Fruit fly (Drosophila melanogaster): ENCODE measurements around the gene mtSSB.

Gene mtSSB

DNA sequence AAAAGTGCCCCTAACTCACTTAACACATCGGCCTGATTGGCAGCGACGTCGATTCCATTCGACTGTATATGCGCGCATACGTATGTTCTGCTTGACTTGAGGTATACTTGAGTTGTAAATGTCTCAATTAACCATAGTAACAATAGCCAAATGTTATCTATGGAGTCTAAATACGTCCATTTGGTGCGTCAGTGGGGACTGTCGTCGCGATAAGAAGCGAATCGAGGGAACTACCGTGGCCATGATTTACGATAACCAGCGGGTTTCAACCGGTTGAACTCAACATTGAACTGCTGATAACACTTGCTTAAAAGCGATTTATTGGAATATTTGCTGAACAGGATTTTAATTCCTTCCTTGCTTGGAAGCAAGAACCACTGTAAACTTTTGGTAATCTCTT, 14.3 kb downstream of the mtSSB start:
- TF ChIP-seq CG31224 (GFP tag; IDR thresholded peaks at IDR 0.05) (no peak), CG8924 (tag; optimal IDR thresholded peaks at IDR 0.05) (no peak), Nf-YC (tag; optimal IDR thresholded peaks at IDR 0.05) (no peak), CG9727 (GFP tag; optimal IDR thresholded peaks at IDR 0.05) (no peak), Spps (tag; optimal IDR thresholded peaks at IDR 0.05) (no peak), br (optimal IDR thresholded peaks at IDR 0.05) (no peak), exex (tag; optimal IDR thresholded peaks at IDR 0.05) (peak; percentile 88), dmrt99B (tag; optimal IDR thresholded peaks at IDR 0.05) (no peak), mirr (GFP tag; optimal IDR thresholded peaks at IDR 0.05) (peak; percentile 76), CG8290 (GFP tag; optimal IDR thresholded peaks at IDR 0.05) (no peak), CG8290 (tag; optimal IDR thresholded peaks at IDR 0.05) (peak in 1 of 2 experiments; percentile 17), grn (GFP tag; optimal IDR thresholded peaks at IDR 0.05) (peak; percentile 15), NC2α (GFP tag; optimal IDR thresholded peaks at IDR 0.05) (no peak), ATbp (GFP tag; optimal IDR thresholded peaks at IDR 0.05) (no peak), CG17359 (tag; optimal IDR thresholded peaks at IDR 0.05) (no peak), kah (GFP tag; optimal IDR thresholded peaks at IDR 0.05) (no peak), sug (tag; optimal IDR thresholded peaks at IDR 0.05) (peak; percentile 80), CG11560 (tag; IDR thresholded peaks at IDR 0.05) (no peak), gem (tag; optimal IDR thresholded peaks at IDR 0.05) (peak; percentile 71), pzg (GFP tag; optimal IDR thresholded peaks at IDR 0.05) (no peak), seq (GFP tag; IDR thresholded peaks at IDR 0.05) (no peak), CG15011 (GFP tag; optimal IDR thresholded peaks at IDR 0.05) (no peak), fu2 (GFP tag; optimal IDR thresholded peaks at IDR 0.05) (no peak), Fer1 (GFP tag; optimal IDR thresholded peaks at IDR 0.05) (peak; percentile 5), Hr78 (GFP tag; optimal IDR thresholded peaks at IDR 0.05) (peak in 1 of 2 experiments; percentile 77), Taf1 (GFP tag; IDR thresholded peaks at IDR 0.05) (no peak), GATAe (GFP tag; conservative IDR thresholded peaks at IDR 0.05) (peak; percentile 31; the same call in 1 of the 2 replicates), CG18619 (GFP tag; optimal IDR thresholded peaks at IDR 0.05) (no peak), bigmax (GFP tag; optimal IDR thresholded peaks at IDR 0.05) (no peak), ind (GFP tag; optimal IDR thresholded peaks at IDR 0.05) (no peak), NfI (GFP tag; optimal IDR thresholded peaks at IDR 0.05) (no peak), CG12219 (GFP tag; optimal IDR thresholded peaks at IDR 0.05) (no peak), her (GFP tag; optimal IDR thresholded peaks at IDR 0.05) (no peak), CG7745 (tag; optimal IDR thresholded peaks at IDR 0.05) (no peak), CG17568 (GFP tag; optimal IDR thresholded peaks at IDR 0.05) (no peak), en (GFP tag; optimal IDR thresholded peaks at IDR 0.05) (peak; percentile 44), HmgZ (tag; optimal IDR thresholded peaks at IDR 0.05) (peak; percentile 10), CG6254 (GFP tag; optimal IDR thresholded peaks at IDR 0.05) (no peak), usp (GFP tag; optimal IDR thresholded peaks at IDR 0.05) (no peak), CG12299 (tag; optimal IDR thresholded peaks at IDR 0.05) (no peak), sna (GFP tag; IDR thresholded peaks at IDR 0.05; ENCODE audit: partially characterized antibody) (no peak), CG15601 (tag; optimal IDR thresholded peaks at IDR 0.05) (peak; percentile 30), cg (GFP tag; optimal IDR thresholded peaks at IDR 0.05) (no peak), CG17361 (GFP tag; IDR thresholded peaks at IDR 0.05) (no peak), CG43689 (GFP tag; IDR thresholded peaks at IDR 0.05) (no peak), crc (GFP tag; optimal IDR thresholded peaks at IDR 0.05) (no peak), CG2116 (GFP tag; optimal IDR thresholded peaks at IDR 0.05) (no peak), CG4328 (GFP tag; optimal IDR thresholded peaks at IDR 0.05) (no peak), sens (GFP tag) (no peak), CG34376 (GFP tag; optimal IDR thresholded peaks at IDR 0.05) (peak; percentile 36), CG5180 (GFP tag; optimal IDR thresholded peaks at IDR 0.05) (no peak), Sox100B (GFP tag; optimal IDR thresholded peaks at IDR 0.05) (no peak)

All from whole organism, embryonic.